Worm (Caenorhabditis elegans): ENCODE measurements around the gene pdi-2.

pdi-2 gene

DNA sequence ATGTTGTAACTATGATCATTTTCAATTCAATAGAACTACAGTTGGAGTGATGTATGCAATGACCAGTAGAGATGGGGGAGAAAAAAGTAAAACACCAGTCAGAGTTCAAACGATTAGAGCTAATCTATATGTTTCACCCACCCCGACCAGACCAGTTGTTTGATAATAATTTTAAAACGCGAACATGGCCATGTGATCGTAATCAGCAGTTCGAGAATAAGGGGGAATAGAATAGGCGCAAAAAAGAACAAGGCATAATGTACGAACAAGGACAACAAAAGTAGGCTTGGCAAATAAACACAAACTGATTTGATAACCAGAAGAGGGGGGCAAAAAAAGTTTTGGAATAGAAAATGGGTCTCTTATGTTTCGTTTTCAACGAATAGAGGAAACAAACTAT lies 25.9 kb upstream of the pdi-2 start:
- no peak for TF ChIP-seq nhr-2 (tag; optimal IDR thresholded peaks at IDR 0.05)
- TF ChIP-seq blmp-1 (tag; optimal IDR thresholded peaks at IDR 0.05): no peak
- no peak for TF ChIP-seq bed-3 (GFP tag; optimal IDR thresholded peaks at IDR 0.05)
- no peak for TF ChIP-seq lin-32 (GFP tag; optimal IDR thresholded peaks at IDR 0.05)
- no peak for TF ChIP-seq elt-1 (tag; optimal IDR thresholded peaks at IDR 0.05; ENCODE audit: borderline replicate concordance, insufficient read depth)
- no peak for TF ChIP-seq ceh-39 (tag; optimal IDR thresholded peaks at IDR 0.05)
- no peak for TF ChIP-seq lsy-2 (tag; optimal IDR thresholded peaks at IDR 0.05)
- TF ChIP-seq unc-62 (GFP tag; optimal IDR thresholded peaks at IDR 0.05): no peak

ce11 chrX:4498478-4498877 lies 25.5 kb upstream of the pdi-2 start:
- TF ChIP-seq cnd-1 (tag; optimal IDR thresholded peaks at IDR 0.05) (peak; percentile 15), ceh-83 (GFP tag; optimal IDR thresholded peaks at IDR 0.05) (no peak), ceh-39 (tag; optimal IDR thresholded peaks at IDR 0.05) (no peak), zip-8 (tag; optimal IDR thresholded peaks at IDR 0.05) (peak; percentile 14), ces-1 (GFP tag; optimal IDR thresholded peaks at IDR 0.05) (no peak), unc-39 (tag; optimal IDR thresholded peaks at IDR 0.05) (no peak), mls-2 (tag; optimal IDR thresholded peaks at IDR 0.05) (no peak), sptf-1 (tag; optimal IDR thresholded peaks at IDR 0.05) (no peak)

DNA sequence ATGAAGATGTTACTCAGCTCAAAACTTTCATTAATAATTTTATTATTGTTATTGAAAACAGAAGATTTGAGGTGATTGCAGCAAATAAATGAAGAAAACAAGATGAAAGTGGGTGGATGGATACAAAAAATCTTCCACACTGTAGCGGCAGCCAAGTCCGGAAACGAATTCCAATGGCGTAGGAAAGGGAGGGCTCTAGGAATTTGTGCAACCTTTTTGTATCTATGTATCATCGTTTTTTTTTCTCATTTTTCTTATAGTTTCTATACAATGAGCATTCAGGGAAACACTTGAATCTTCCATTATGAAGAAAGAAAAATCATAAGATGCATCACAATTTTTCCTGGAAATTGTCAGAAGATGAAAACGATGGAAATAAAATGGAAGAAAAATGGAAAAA lies 23.5 kb upstream of the pdi-2 start:
- no peak for TF ChIP-seq drap-1 (GFP tag; optimal IDR thresholded peaks at IDR 0.05)

ce11 chrX:4502039-4502438 lies 21.9 kb upstream of the pdi-2 start:
- no peak for TF ChIP-seq elt-1 (tag; optimal IDR thresholded peaks at IDR 0.05; ENCODE audit: borderline replicate concordance, insufficient read depth)
- TF ChIP-seq blmp-1 (tag; optimal IDR thresholded peaks at IDR 0.05): no peak
- TF ChIP-seq mls-2 (tag; optimal IDR thresholded peaks at IDR 0.05): no peak

ce11 chrX:4503259-4503658 lies 20.7 kb upstream of the pdi-2 start:
- no peak for TF ChIP-seq mab-5 (tag; optimal IDR thresholded peaks at IDR 0.05)
- TF ChIP-seq mls-2 (tag; optimal IDR thresholded peaks at IDR 0.05): no peak
- TF ChIP-seq pha-4 (tag; optimal IDR thresholded peaks at IDR 0.05): peak; percentile 1
- peak; percentile 26 for TF ChIP-seq nhr-2 (tag; optimal IDR thresholded peaks at IDR 0.05)
- TF ChIP-seq M03D4.4 (tag; optimal IDR thresholded peaks at IDR 0.05): no peak
- TF ChIP-seq ceh-39 (tag; optimal IDR thresholded peaks at IDR 0.05): peak; percentile 39
- no peak for TF ChIP-seq nhr-28 (tag; optimal IDR thresholded peaks at IDR 0.05)
- TF ChIP-seq flh-1 (GFP tag; optimal IDR thresholded peaks at IDR 0.05): no peak
- TF ChIP-seq elt-1 (tag; optimal IDR thresholded peaks at IDR 0.05; ENCODE audit: borderline replicate concordance, insufficient read depth): no peak
- TF ChIP-seq ceh-43 (GFP tag; optimal IDR thresholded peaks at IDR 0.05): no peak

DNA sequence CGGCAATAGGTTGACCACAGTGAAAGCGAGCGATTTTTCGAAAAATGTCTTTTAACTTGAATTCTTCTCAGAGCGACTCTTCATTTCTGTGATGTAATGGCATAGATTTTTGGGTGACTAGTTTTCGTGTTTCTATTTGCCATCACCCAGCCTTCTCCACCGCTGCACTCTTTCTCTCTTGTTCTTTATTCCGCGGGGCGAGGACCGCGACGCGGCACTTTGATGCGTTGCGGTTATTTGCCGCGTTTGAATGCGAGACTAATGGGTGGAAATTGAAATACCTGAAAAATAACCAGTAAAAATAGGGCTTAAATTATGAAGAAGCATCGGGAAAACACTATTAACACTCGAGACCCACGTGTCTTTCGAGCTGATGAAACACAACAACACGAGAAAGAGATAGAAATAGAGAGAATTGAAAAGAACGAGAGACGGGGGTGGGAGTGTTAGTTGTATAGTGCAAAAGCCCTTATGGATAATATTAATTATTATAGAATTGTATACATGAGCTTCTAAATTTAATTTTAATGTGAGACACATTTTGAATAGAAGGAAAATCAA lies 19.8 kb upstream of the pdi-2 start, which contains the start of gene dgk-2:
TSS of gene dgk-2 (minus strand) at position 281 of the 561 bp plus-strand sequence.
- TF ChIP-seq ceh-83 (GFP tag; optimal IDR thresholded peaks at IDR 0.05) (no peak), sptf-1 (tag; optimal IDR thresholded peaks at IDR 0.05) (peak; percentile 41), ceh-43 (GFP tag; optimal IDR thresholded peaks at IDR 0.05) (no peak), mls-2 (tag; optimal IDR thresholded peaks at IDR 0.05) (peak; percentile 9), ces-1 (GFP tag; optimal IDR thresholded peaks at IDR 0.05) (peak; percentile 70)

DNA sequence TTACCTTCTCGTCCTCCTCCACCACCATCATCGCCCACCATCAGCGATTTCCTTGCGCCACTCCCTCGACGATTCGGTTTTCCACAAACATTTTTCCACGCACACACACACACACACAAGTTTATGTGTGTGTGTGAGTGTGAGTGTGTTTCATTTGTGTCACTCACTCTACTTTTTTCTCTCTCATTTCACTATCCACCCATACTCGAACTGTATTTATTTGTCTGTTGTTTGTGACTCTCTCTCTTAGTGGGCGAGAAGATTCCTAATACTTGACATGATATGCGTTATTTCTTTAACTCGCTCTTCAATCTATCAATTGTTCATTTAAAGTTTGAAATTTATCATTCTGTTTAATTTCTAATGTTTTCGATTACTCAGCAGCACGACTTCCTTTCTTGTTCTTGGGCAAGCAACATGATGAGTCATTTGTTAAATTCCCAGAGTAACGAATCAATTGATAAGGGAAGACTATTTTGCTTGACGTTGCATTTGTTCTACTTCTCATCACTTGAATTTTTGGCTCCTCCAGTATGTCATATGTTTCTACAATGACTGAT lies 16.8 kb upstream of the pdi-2 start:
- TF ChIP-seq flh-1 (GFP tag; optimal IDR thresholded peaks at IDR 0.05) (no peak), M03D4.4 (tag; optimal IDR thresholded peaks at IDR 0.05) (no peak), unc-62 (GFP tag; optimal IDR thresholded peaks at IDR 0.05) (no peak), ces-1 (GFP tag; optimal IDR thresholded peaks at IDR 0.05) (no peak), tbx-8 (GFP tag; optimal IDR thresholded peaks at IDR 0.05) (no peak), unc-39 (tag; optimal IDR thresholded peaks at IDR 0.05) (no peak), lin-32 (GFP tag; optimal IDR thresholded peaks at IDR 0.05) (no peak)

- no peak for TF ChIP-seq M03D4.4 (tag; optimal IDR thresholded peaks at IDR 0.05)
- no peak for TF ChIP-seq ceh-43 (GFP tag; optimal IDR thresholded peaks at IDR 0.05)
- TF ChIP-seq ceh-83 (GFP tag; optimal IDR thresholded peaks at IDR 0.05): no peak
- no peak for TF ChIP-seq mab-5 (tag; optimal IDR thresholded peaks at IDR 0.05)
- no peak for TF ChIP-seq ztf-11 (tag; optimal IDR thresholded peaks at IDR 0.05)
- TF ChIP-seq lsy-2 (tag; optimal IDR thresholded peaks at IDR 0.05): no peak
- no peak for TF ChIP-seq nhr-237 (tag; optimal IDR thresholded peaks at IDR 0.05)
- TF ChIP-seq nhr-76 (tag; optimal IDR thresholded peaks at IDR 0.05): no peak
- no peak for TF ChIP-seq unc-62 (GFP tag; optimal IDR thresholded peaks at IDR 0.05)
- TF ChIP-seq ham-2 (GFP tag; optimal IDR thresholded peaks at IDR 0.05): no peak
- no peak for TF ChIP-seq snpc-4 (tag; optimal IDR thresholded peaks at IDR 0.05)
- TF ChIP-seq drap-1 (GFP tag; optimal IDR thresholded peaks at IDR 0.05): no peak
- no peak for TF ChIP-seq flh-1 (GFP tag; optimal IDR thresholded peaks at IDR 0.05)
- no peak for TF ChIP-seq lin-13 (tag; optimal IDR thresholded peaks at IDR 0.05)
- no peak for TF ChIP-seq elt-3 (tag; optimal IDR thresholded peaks at IDR 0.05)
These were observed 15.7 kb upstream of the pdi-2 start, which contains the start of gene rhi-1 for ce11 chrX:4508209-4508608. rhi-1 (plus strand) TSS chrX:4508509.

Measured in whole organism, mixed stage, embryonic.